Fruit fly (Drosophila melanogaster): Measurements from ENCODE around the gene CG4073.
A peak's percentile ranks its signal among the peaks of the same experiment; 100 is the strongest.

CG4073 gene

dm6 chr3R:10699020-10699951 lies 15.3 kb upstream of the CG4073 start (continued):
- TF ChIP-seq CG4404 (GFP tag; IDR thresholded peaks at IDR 0.05) (no peak), Trl (optimal IDR thresholded peaks at IDR 0.05) (peak in 1 of 2 experiments; percentile 5), Trl (GFP tag; optimal IDR thresholded peaks at IDR 0.05) (no peak), run (tag; optimal IDR thresholded peaks at IDR 0.05) (peak; percentile 62), tio (GFP tag; optimal IDR thresholded peaks at IDR 0.05) (no peak), wor (GFP tag; IDR thresholded peaks at IDR 0.05) (no peak), Myb (GFP tag; optimal IDR thresholded peaks at IDR 0.05) (no peak), Hr51 (GFP tag; optimal IDR thresholded peaks at IDR 0.05) (no peak), CG3281 (GFP tag; optimal IDR thresholded peaks at IDR 0.05) (peak; percentile 58), CG10366 (GFP tag; IDR thresholded peaks at IDR 0.05) (no peak), D19B (GFP tag; optimal IDR thresholded peaks at IDR 0.05) (peak; percentile 0), CG11085 (GFP tag; IDR thresholded peaks at IDR 0.05) (no peak), Sry-β (GFP tag; optimal IDR thresholded peaks at IDR 0.05) (no peak), CG11560 (tag; IDR thresholded peaks at IDR 0.05) (no peak), CG17829 (tag; optimal IDR thresholded peaks at IDR 0.05) (no peak), gce (GFP tag; IDR thresholded peaks at IDR 0.05) (no peak), CG14710 (tag; optimal IDR thresholded peaks at IDR 0.05) (no peak), HmgD (GFP tag; optimal IDR thresholded peaks at IDR 0.05) (no peak), onecut (GFP tag; IDR thresholded peaks at IDR 0.05) (no peak), Bdp1 (GFP tag; optimal IDR thresholded peaks at IDR 0.05) (no peak), en (GFP tag; optimal IDR thresholded peaks at IDR 0.05) (no peak), NC2β (GFP tag; optimal IDR thresholded peaks at IDR 0.05) (no peak), CG5953 (GFP tag; IDR thresholded peaks at IDR 0.05) (no peak), CG10267 (tag; optimal IDR thresholded peaks at IDR 0.05) (no peak), CG10321 (GFP tag; IDR thresholded peaks at IDR 0.05) (no peak), chif (GFP tag; optimal IDR thresholded peaks at IDR 0.05) (no peak), Atf3 (GFP tag; optimal IDR thresholded peaks at IDR 0.05) (no peak), gsb-n (tag; optimal IDR thresholded peaks at IDR 0.05) (no peak), CG13424 (tag; optimal IDR thresholded peaks at IDR 0.05) (no peak), exex (tag; optimal IDR thresholded peaks at IDR 0.05) (peak; percentile 95), CG1647 (GFP tag; optimal IDR thresholded peaks at IDR 0.05) (no peak), Spps (tag; optimal IDR thresholded peaks at IDR 0.05) (no peak), Hr78 (GFP tag; optimal IDR thresholded peaks at IDR 0.05) (peak in 1 of 2 experiments; percentile 84), CG3163 (GFP tag; optimal IDR thresholded peaks at IDR 0.05) (no peak), p53 (GFP tag; optimal IDR thresholded peaks at IDR 0.05) (no peak), kay (GFP tag; optimal IDR thresholded peaks at IDR 0.05) (no peak), Lhr (GFP tag; optimal IDR thresholded peaks at IDR 0.05) (no peak), org-1 (GFP tag; optimal IDR thresholded peaks at IDR 0.05) (no peak), MTF-1 (GFP tag; optimal IDR thresholded peaks at IDR 0.05; ENCODE audit: borderline replicate concordance) (no peak), Taf1 (GFP tag; IDR thresholded peaks at IDR 0.05) (no peak), zf30C (GFP tag; optimal IDR thresholded peaks at IDR 0.05) (no peak), CG2120 (GFP tag; optimal IDR thresholded peaks at IDR 0.05) (peak; percentile 81), trem (tag; optimal IDR thresholded peaks at IDR 0.05) (no peak), CG33213 (GFP tag; optimal IDR thresholded peaks at IDR 0.05) (no peak), Opbp (GFP tag; IDR thresholded peaks at IDR 0.05; ENCODE audit: partially characterized antibody) (no peak), croc (GFP tag; conservative IDR thresholded peaks at IDR 0.05) (no peak), her (GFP tag; optimal IDR thresholded peaks at IDR 0.05) (no peak), disco-r (GFP tag; optimal IDR thresholded peaks at IDR 0.05) (no peak), lola (GFP tag; optimal IDR thresholded peaks at IDR 0.05) (no peak), tx (GFP tag; optimal IDR thresholded peaks at IDR 0.05) (no peak)
